Fruit fly (Drosophila melanogaster) whole organism, wandering third instar larva: ENCODE data around the gene CG17717.

ENCODE experiments used
- CG32264 ChIP-seq: fragments of 200-800 bp; sonication (Bioruptor generic); optimal IDR thresholded peaks from 2 replicates; lab custom pipeline; 2016; ENCODE audit warnings: missing biosample characterization, missing genetic modification characterization
- CrebA ChIP-seq: fragments of 200-800 bp; sonication (Bioruptor generic); optimal IDR thresholded peaks from 2 replicates; lab custom pipeline; 2016; ENCODE audit warnings: missing biosample characterization, mild to moderate bottlenecking, missing genetic modification characterization, borderline replicate concordance
- Dif ChIP-seq: fragments of 200-275, 200-300 bp; sonication (Bioruptor generic); optimal IDR thresholded peaks from 2 replicates; lab custom pipeline; 2018; ENCODE audit warnings: missing biosample characterization, missing genetic modification characterization; ENCODE audit not compliant: partially characterized antibody
- GATAd ChIP-seq: sonication (Bioruptor generic); optimal IDR thresholded peaks from 2 replicates; lab custom pipeline; 2016; ENCODE audit warnings: missing biosample characterization, missing genetic modification characterization
- Hr78 ChIP-seq: fragments of >200 bp; optimal IDR thresholded peaks from 2 replicates; lab custom pipeline; 2017; ENCODE audit warnings: missing biosample characterization, missing genetic modification characterization
- Hr83 ChIP-seq: fragments of 200-300 bp; sonication (Bioruptor generic); optimal IDR thresholded peaks from 2 replicates; lab custom pipeline; 2016; ENCODE audit warnings: missing biosample characterization, mild to moderate bottlenecking, missing genetic modification characterization, moderate library complexity; ENCODE audit not compliant: poor library complexity, severe bottlenecking
- Jra ChIP-seq: sonication (Bioruptor generic); optimal IDR thresholded peaks from 2 replicates; lab custom pipeline; 2016; ENCODE audit warnings: missing biosample characterization, missing genetic modification characterization
- Mio ChIP-seq: sonication (Bioruptor generic); optimal IDR thresholded peaks from 2 replicates; lab custom pipeline; 2016; ENCODE audit warnings: missing biosample characterization, missing genetic modification characterization
- Myc ChIP-seq: fragments of >200 bp; optimal IDR thresholded peaks from 2 replicates; lab custom pipeline; 2017
- OdsH ChIP-seq: fragments of 200-800 bp; sonication (Bioruptor generic); optimal IDR thresholded peaks from 2 replicates; lab custom pipeline; 2016; ENCODE audit warnings: missing biosample characterization, mild to moderate bottlenecking, missing genetic modification characterization
- Rel ChIP-seq, 2 experiments: fragments of 200-800 bp; sonication (Bioruptor generic) in 1 of 2; optimal IDR thresholded peaks; 2 replicates in 1 of 2; 3 replicates in 1 of 2; lab custom pipeline; 2016 to 2019; ENCODE audit warnings: mild to moderate bottlenecking in 2 of 2, missing biosample characterization in 2 of 2, missing genetic modification characterization in 2 of 2, moderate library complexity in 1 of 2
- Sp1 ChIP-seq: fragments of 200-800 bp; sonication (Bioruptor generic); optimal IDR thresholded peaks from 3 replicates; lab custom pipeline; 2019; ENCODE audit warnings: missing biosample characterization, mild to moderate bottlenecking, missing genetic modification characterization, moderate library complexity
- Vsx2 ChIP-seq: fragments of 200-300, 225-300 bp; sonication (Bioruptor generic); optimal IDR thresholded peaks from 2 replicates; lab custom pipeline; 2018; ENCODE audit warnings: missing biosample characterization, missing genetic modification characterization; ENCODE audit not compliant: partially characterized antibody
- br ChIP-seq: fragments of 200-800 bp; sonication (Bioruptor generic); optimal IDR thresholded peaks from 2 replicates; lab custom pipeline; 2016; ENCODE audit warnings: missing biosample characterization, missing genetic modification characterization
- brk ChIP-seq: fragments of 200-800 bp; sonication (Bioruptor generic); optimal IDR thresholded peaks from 2 replicates; lab custom pipeline; 2016; ENCODE audit warnings: missing biosample characterization, mild to moderate bottlenecking, missing genetic modification characterization
- dmrt93B ChIP-seq: fragments of 200-800 bp; sonication (Bioruptor generic); optimal IDR thresholded peaks from 2 replicates; lab custom pipeline; 2018; ENCODE audit warnings: missing biosample characterization, mild to moderate bottlenecking, missing genetic modification characterization
- dsf ChIP-seq: sonication (Bioruptor generic); optimal IDR thresholded peaks from 2 replicates; lab custom pipeline; 2016; ENCODE audit warnings: missing biosample characterization, missing genetic modification characterization, borderline replicate concordance
- ey ChIP-seq: fragments of 200-800 bp; sonication (Bioruptor generic); optimal IDR thresholded peaks from 2 replicates; lab custom pipeline; 2016; ENCODE audit warnings: missing biosample characterization, missing genetic modification characterization
- foxo ChIP-seq, 2 experiments: fragments of 200-800 bp; sonication (Bioruptor generic); optimal IDR thresholded peaks; 2 replicates in 1 of 2; 3 replicates in 1 of 2; lab custom pipeline; 2016 to 2017; ENCODE audit warnings: missing biosample characterization in 2 of 2, missing genetic modification characterization in 2 of 2
- fru ChIP-seq: fragments of 200-800 bp; sonication (Bioruptor generic); optimal IDR thresholded peaks from 3 replicates; lab custom pipeline; 2016; ENCODE audit warnings: missing biosample characterization, mild to moderate bottlenecking, missing genetic modification characterization
- h ChIP-seq: fragments of 200-800 bp; sonication (Bioruptor generic); optimal IDR thresholded peaks from 3 replicates; lab custom pipeline; 2016; ENCODE audit warnings: missing biosample characterization, mild to moderate bottlenecking, missing genetic modification characterization
- jim ChIP-seq: fragments of 175-275, 200-325 bp; sonication (Bioruptor generic); optimal IDR thresholded peaks from 2 replicates; lab custom pipeline; 2016; ENCODE audit warnings: missing biosample characterization, mild to moderate bottlenecking, missing genetic modification characterization
- pan ChIP-seq: fragments of >200 bp; optimal IDR thresholded peaks from 2 replicates; lab custom pipeline; 2017
- psq ChIP-seq: fragments of 200-800 bp; sonication (Bioruptor generic); optimal IDR thresholded peaks from 3 replicates; lab custom pipeline; 2017; ENCODE audit warnings: missing biosample characterization, mild to moderate bottlenecking, missing genetic modification characterization, moderate library complexity
- rgr ChIP-seq: fragments of 200-800 bp; sonication (Bioruptor generic); optimal IDR thresholded peaks from 3 replicates; lab custom pipeline; 2016; ENCODE audit warnings: missing biosample characterization, mild to moderate bottlenecking, missing genetic modification characterization
- sage ChIP-seq: fragments of 200-800 bp; sonication (Bioruptor generic); optimal IDR thresholded peaks from 2 replicates; lab custom pipeline; 2016; ENCODE audit warnings: missing biosample characterization, mild to moderate bottlenecking, missing genetic modification characterization
- sv ChIP-seq: fragments of 200-800 bp; sonication (Bioruptor generic); optimal IDR thresholded peaks from 3 replicates; lab custom pipeline; 2016; ENCODE audit warnings: missing biosample characterization, missing genetic modification characterization
- tai ChIP-seq: sonication (Bioruptor generic); optimal IDR thresholded peaks from 2 replicates; lab custom pipeline; 2016; ENCODE audit warnings: missing biosample characterization, missing genetic modification characterization
- usp ChIP-seq: fragments of >200 bp; optimal IDR thresholded peaks from 2 replicates; lab custom pipeline; 2017; ENCODE audit warnings: missing biosample characterization, missing genetic modification characterization
- woc ChIP-seq: sonication (Bioruptor generic); optimal IDR thresholded peaks from 2 replicates; lab custom pipeline; 2016; ENCODE audit warnings: missing biosample characterization, mild to moderate bottlenecking, missing genetic modification characterization

Gene CG17717

DNA sequence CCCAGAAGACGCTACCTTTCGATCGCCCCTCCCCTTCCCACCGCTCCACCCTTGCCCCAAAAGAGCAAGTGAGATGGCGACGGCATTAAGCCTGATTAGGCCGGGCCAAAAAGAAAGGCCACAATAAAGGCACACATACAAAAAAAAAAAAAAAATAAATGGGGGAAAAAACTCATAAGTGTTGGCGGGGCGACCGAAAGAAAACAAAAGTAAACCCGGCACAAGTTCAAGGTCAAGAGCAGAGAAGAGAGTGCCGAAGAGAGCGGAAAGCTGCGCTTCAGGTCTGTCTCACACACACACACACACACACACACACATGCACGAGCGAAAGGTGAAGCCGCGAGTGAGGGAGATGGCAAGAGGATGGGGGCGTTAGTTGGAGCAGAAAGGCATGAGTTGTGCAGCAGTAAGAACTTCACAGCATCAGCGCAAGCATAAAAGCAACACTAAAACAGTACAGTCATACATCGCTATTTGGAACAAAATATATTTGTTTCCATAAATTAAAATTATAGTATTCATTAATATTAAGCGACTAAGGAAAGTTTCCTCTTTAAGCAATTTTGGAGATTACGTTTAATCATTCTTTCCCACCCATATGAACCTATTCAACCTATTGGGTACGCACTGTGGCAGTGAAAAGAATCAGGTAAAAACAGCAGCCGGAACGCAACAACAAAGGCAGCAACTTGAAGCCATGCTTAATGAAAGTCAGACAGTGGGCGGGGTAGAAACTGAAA lies 35.1 kb downstream of the CG17717 start (continued):
- TF ChIP-seq Hr83 (no peak), Vsx2 (no peak), Dif (GFP tag; lab: Kevin White, UChicago) (no peak), tai (GFP tag; lab: Kevin White, UChicago) (peak; percentile 73), brk (GFP tag; lab: Kevin White, UChicago) (peak; percentile 84), dmrt93B (GFP tag; lab: Kevin White, UChicago) (peak; percentile 71), psq (GFP tag; lab: Kevin White, UChicago) (peak; percentile 82), Myc (lab: Kevin White, UChicago) (no peak), usp (GFP tag; lab: Kevin White, UChicago) (no peak), jim (GFP tag; lab: Kevin White, UChicago) (no peak), br (GFP tag; lab: Kevin White, UChicago) (peak; percentile 72)
- TF ChIP-seq, all 38 proteins: peak for 21

dm6 chrX:6624977-6625591 lies 36.0 kb downstream of the CG17717 start:
- TF ChIP-seq woc (GFP tag; lab: Kevin White, UChicago), result peak; percentile 11
- TF ChIP-seq rgr (GFP tag; lab: Kevin White, UChicago), result peak; percentile 27
- TF ChIP-seq ey, result peak; percentile 36
- TF ChIP-seq psq (GFP tag; lab: Kevin White, UChicago), result no peak
- TF ChIP-seq foxo (GFP tag; optimal IDR thresholded peaks at IDR 0.05; lab: Kevin White, UChicago), result peak in 1 of 2 experiments; percentile 33
- TF ChIP-seq h (GFP tag; lab: Kevin White, UChicago), result peak; percentile 22
- TF ChIP-seq fru (GFP tag; lab: Kevin White, UChicago), result peak; percentile 29
- TF ChIP-seq Sp1 (GFP tag; lab: Kevin White, UChicago), result no peak

dm6 chrX:6631885-6632284 lies 42.8 kb downstream of the CG17717 start:
- TF ChIP-seq GATAd (GFP tag; lab: Kevin White, UChicago) (no peak), Jra (GFP tag; lab: Kevin White, UChicago) (no peak), h (GFP tag; lab: Kevin White, UChicago) (no peak), rgr (GFP tag; lab: Kevin White, UChicago) (no peak), sv (GFP tag; lab: Kevin White, UChicago) (no peak)

DNA sequence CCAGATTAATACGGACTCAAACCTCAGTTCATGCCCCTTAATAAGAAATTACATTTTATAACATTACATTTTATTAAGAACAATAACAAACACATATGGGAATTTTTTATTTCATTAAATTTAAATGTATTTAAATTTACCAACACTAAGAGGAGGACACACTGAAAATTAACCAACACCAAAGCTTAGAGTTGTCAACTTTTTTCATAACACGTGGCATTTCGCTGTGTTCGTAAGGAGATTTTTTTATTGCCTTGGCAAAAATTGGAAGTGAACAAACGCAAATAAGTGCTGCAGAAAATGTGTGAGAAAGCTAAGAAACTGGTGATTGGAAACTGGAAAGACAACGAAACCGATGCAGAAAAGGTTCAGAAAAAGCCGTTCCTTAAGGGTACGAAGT lies 44.6 kb downstream of the CG17717 start, which contains the start of gene CG14443:
CG14443 (plus strand) TSS at position 301 of the 400 bp plus-strand sequence.
- TF ChIP-seq psq (GFP tag; lab: Kevin White, UChicago) (no peak), Hr78 (no peak), usp (GFP tag; lab: Kevin White, UChicago) (no peak), Mio (GFP tag; lab: Kevin White, UChicago) (no peak), rgr (GFP tag; lab: Kevin White, UChicago) (no peak), GATAd (GFP tag; lab: Kevin White, UChicago) (no peak), sv (GFP tag; lab: Kevin White, UChicago) (no peak), dmrt93B (GFP tag; lab: Kevin White, UChicago) (no peak), ey (no peak), CrebA (GFP tag; lab: Kevin White, UChicago) (no peak), fru (GFP tag; lab: Kevin White, UChicago) (no peak), pan (lab: Kevin White, UChicago) (no peak), jim (GFP tag; lab: Kevin White, UChicago) (no peak), sage (GFP tag; lab: Kevin White, UChicago) (no peak), OdsH (GFP tag; lab: Kevin White, UChicago) (no peak), Rel (GFP tag; optimal IDR thresholded peaks at IDR 0.05; lab: Kevin White, UChicago) (no peak), Rel (tag; optimal IDR thresholded peaks at IDR 0.05; lab: Kevin White, UChicago) (no peak), dsf (GFP tag; lab: Kevin White, UChicago) (no peak), CG32264 (GFP tag; lab: Kevin White, UChicago) (no peak), foxo (GFP tag; optimal IDR thresholded peaks at IDR 0.05; lab: Kevin White, UChicago) (no peak)
